Fruit fly (Drosophila melanogaster) whole organism, embryonic: Measurements from ENCODE around the gene CG15602.

Experiments used
- B-H1 ChIP-seq: fragments of 200-800 bp; sonication (Bioruptor generic); IDR thresholded peaks from 3 replicates; pipeline ENCODE4 v1.3.6; 2022; ENCODE audit warnings: missing biosample characterization, missing genetic modification characterization
- CG1024 ChIP-seq: fragments of 200-800 bp; sonication (Bioruptor generic); IDR thresholded peaks from 2 replicates; pipeline ENCODE4 v1.3.6; 2022; ENCODE audit warnings: missing biosample characterization, missing genetic modification characterization
- CG10366 ChIP-seq: fragments of 200-800 bp; sonication (Bioruptor generic); IDR thresholded peaks from 2 replicates; pipeline ENCODE4 v1.3.6; 2022; ENCODE audit warnings: missing biosample characterization, missing genetic modification characterization
- CG10565 ChIP-seq: fragments of 200-800 bp; sonication (Bioruptor generic); optimal IDR thresholded peaks from 3 replicates; lab custom pipeline; 2016; ENCODE audit warnings: missing biosample characterization, mild to moderate bottlenecking, missing genetic modification characterization
- CG12942 ChIP-seq: fragments of 200-800 bp; sonication (Bioruptor generic); optimal IDR thresholded peaks from 3 replicates; lab custom pipeline; 2016; ENCODE audit warnings: missing biosample characterization, missing genetic modification characterization
- CG16779 ChIP-seq: fragments of 200-800 bp; sonication (Bioruptor generic); IDR thresholded peaks from 2 replicates; pipeline ENCODE4 v1.3.6; 2022; ENCODE audit warnings: missing biosample characterization, missing genetic modification characterization
- CG17361 ChIP-seq: fragments of 200-800 bp; sonication (Bioruptor generic); IDR thresholded peaks from 3 replicates; pipeline ENCODE4 v1.3.6; 2022; ENCODE audit warnings: missing biosample characterization, missing genetic modification characterization
- CG31224 ChIP-seq: fragments of 200-800 bp; sonication (Bioruptor generic); IDR thresholded peaks from 2 replicates; pipeline ENCODE4 v1.3.6; 2022; ENCODE audit warnings: missing biosample characterization, missing genetic modification characterization
- CG3847 ChIP-seq: fragments of 200-800 bp; sonication (Bioruptor generic); IDR thresholded peaks from 2 replicates; pipeline ENCODE4 v1.3.6; 2022; ENCODE audit warnings: missing biosample characterization, missing genetic modification characterization
- CG3995 ChIP-seq: fragments of 200-800 bp; sonication (Bioruptor generic); optimal IDR thresholded peaks from 3 replicates; lab custom pipeline; 2016; ENCODE audit warnings: missing biosample characterization, missing genetic modification characterization
- CG4404 ChIP-seq: fragments of 200-800 bp; sonication (Bioruptor generic); IDR thresholded peaks from 2 replicates; pipeline ENCODE4 v1.3.6; 2022; ENCODE audit warnings: missing biosample characterization, missing genetic modification characterization
- CG4730 ChIP-seq: fragments of 200-800 bp; sonication (Bioruptor generic); IDR thresholded peaks from 2 replicates; pipeline ENCODE4 v1.3.6; 2022; ENCODE audit warnings: missing biosample characterization, missing genetic modification characterization
- CG8359 ChIP-seq: fragments of 200-800 bp; sonication (Bioruptor generic); optimal IDR thresholded peaks from 2 replicates; lab custom pipeline; 2017; ENCODE audit warnings: missing biosample characterization, mild to moderate bottlenecking, missing genetic modification characterization, borderline replicate concordance
- Hr78 ChIP-seq, 2 experiments: fragments of 200-800 bp in 1 of 2; fragments of >200 bp in 1 of 2; sonication (Bioruptor generic) in 1 of 2; optimal IDR thresholded peaks; 2 replicates each; lab custom pipeline; 2017 to 2019; ENCODE audit warnings: missing biosample characterization in 2 of 2, missing genetic modification characterization in 2 of 2, mild to moderate bottlenecking in 1 of 2, moderate library complexity in 1 of 2
- Hsf ChIP-seq: fragments of 200-800 bp; sonication (Bioruptor generic); optimal IDR thresholded peaks from 3 replicates; lab custom pipeline; 2016; ENCODE audit warnings: missing biosample characterization, missing genetic modification characterization
- NC2α ChIP-seq: fragments of 200-800 bp; sonication (Bioruptor generic); optimal IDR thresholded peaks from 2 replicates; lab custom pipeline; 2016; ENCODE audit warnings: missing biosample characterization, missing genetic modification characterization
- Neu2 ChIP-seq: fragments of 200-800 bp; sonication (Bioruptor generic); optimal IDR thresholded peaks from 3 replicates; lab custom pipeline; 2016; ENCODE audit warnings: missing biosample characterization, missing genetic modification characterization, borderline replicate concordance
- Nf-YC ChIP-seq: fragments of 200-800 bp; optimal IDR thresholded peaks from 3 replicates; lab custom pipeline; 2019; ENCODE audit warnings: missing biosample characterization, mild to moderate bottlenecking, missing genetic modification characterization, moderate library complexity
- Sox102F ChIP-seq: fragments of 200-800 bp; sonication (Bioruptor generic); optimal IDR thresholded peaks from 2 replicates; lab custom pipeline; 2018; ENCODE audit warnings: missing biosample characterization, mild to moderate bottlenecking, missing genetic modification characterization, moderate library complexity
- Spps ChIP-seq: fragments of 200-800 bp; sonication (Bioruptor generic); optimal IDR thresholded peaks from 2 replicates; lab custom pipeline; 2018; ENCODE audit warnings: missing biosample characterization, mild to moderate bottlenecking, missing genetic modification characterization
- Ssrp ChIP-seq: fragments of 200-800 bp; sonication (Bioruptor generic); optimal IDR thresholded peaks from 2 replicates; lab custom pipeline; 2018; ENCODE audit warnings: missing biosample characterization, mild to moderate bottlenecking, missing genetic modification characterization, moderate library complexity
- Tbp ChIP-seq: fragments of >200 bp; optimal IDR thresholded peaks from 2 replicates; lab custom pipeline; 2018; ENCODE audit warnings: missing biosample characterization, missing genetic modification characterization
- Xbp1 ChIP-seq: fragments of 200-800 bp; sonication (Bioruptor generic); optimal IDR thresholded peaks from 3 replicates; lab custom pipeline; 2016; ENCODE audit warnings: missing biosample characterization, mild to moderate bottlenecking, missing genetic modification characterization
- ato ChIP-seq: fragments of 200-800 bp; sonication (Bioruptor generic); IDR thresholded peaks from 2 replicates; pipeline ENCODE4 v1.3.6; 2022; ENCODE audit warnings: missing biosample characterization, missing genetic modification characterization; ENCODE audit not compliant: partially characterized antibody
- corto ChIP-seq: fragments of 200-800 bp; sonication (Bioruptor generic); optimal IDR thresholded peaks from 2 replicates; lab custom pipeline; 2016; ENCODE audit warnings: missing biosample characterization, mild to moderate bottlenecking, missing genetic modification characterization, moderate library complexity
- crp ChIP-seq, 2 experiments: fragments of 200-800 bp; sonication (Bioruptor generic); optimal IDR thresholded peaks; 2 replicates in 1 of 2; 3 replicates in 1 of 2; lab custom pipeline; 2017; ENCODE audit warnings: missing biosample characterization in 2 of 2, missing genetic modification characterization in 2 of 2, mild to moderate bottlenecking in 1 of 2, moderate library complexity in 1 of 2
- danr ChIP-seq: fragments of 200-800 bp; sonication (Bioruptor generic); IDR thresholded peaks from 2 replicates; pipeline ENCODE4 v1.3.6; 2022; ENCODE audit warnings: missing biosample characterization, missing genetic modification characterization
- dmrt99B ChIP-seq: fragments of 200-800 bp; sonication (Bioruptor generic); optimal IDR thresholded peaks from 2 replicates; lab custom pipeline; 2018; ENCODE audit warnings: missing biosample characterization, mild to moderate bottlenecking, missing genetic modification characterization, moderate library complexity
- eyg ChIP-seq: fragments of 200-800 bp; sonication (Bioruptor generic); optimal IDR thresholded peaks from 3 replicates; lab custom pipeline; 2016; ENCODE audit warnings: missing biosample characterization, missing genetic modification characterization
- gcm2 ChIP-seq: fragments of 200-800 bp; sonication (Bioruptor generic); optimal IDR thresholded peaks from 2 replicates; lab custom pipeline; 2016; ENCODE audit warnings: missing biosample characterization, missing genetic modification characterization
- gsb ChIP-seq: fragments of 200-800 bp; sonication (Bioruptor generic); IDR thresholded peaks from 2 replicates; pipeline ENCODE4 v1.3.6; 2022; ENCODE audit warnings: missing biosample characterization, missing genetic modification characterization
- ind ChIP-seq: fragments of 200-800 bp; sonication (Bioruptor generic); optimal IDR thresholded peaks from 3 replicates; lab custom pipeline; 2016; ENCODE audit warnings: missing biosample characterization, missing genetic modification characterization
- insv ChIP-seq, 2 experiments: fragments of 200-800 bp; sonication (Bioruptor generic); optimal IDR thresholded peaks; 3 replicates each; lab custom pipeline; 2016 to 2018; ENCODE audit warnings: missing biosample characterization in 2 of 2, missing genetic modification characterization in 2 of 2
- lbe ChIP-seq: fragments of 200-800 bp; sonication (Bioruptor generic); optimal IDR thresholded peaks from 2 replicates; lab custom pipeline; 2016; ENCODE audit warnings: missing biosample characterization, mild to moderate bottlenecking, missing genetic modification characterization
- lov ChIP-seq, 2 experiments: fragments of 200-800 bp in 1 of 2; fragments of >200 bp in 1 of 2; sonication (Bioruptor generic) in 1 of 2; IDR thresholded peaks in 1 of 2; optimal IDR thresholded peaks in 1 of 2; 2 replicates in 1 of 2; 3 replicates in 1 of 2; pipeline versions ENCODE4 v1.3.6 to Lab custom; 2017 to 2022; ENCODE audit warnings: missing biosample characterization in 1 of 2, missing genetic modification characterization in 1 of 2
- luna ChIP-seq: fragments of 200-800 bp; sonication (Bioruptor generic); optimal IDR thresholded peaks from 2 replicates; lab custom pipeline; 2016; ENCODE audit warnings: missing biosample characterization, missing genetic modification characterization
- odd ChIP-seq: fragments of 200-800 bp; sonication (Bioruptor generic); optimal IDR thresholded peaks from 2 replicates; lab custom pipeline; 2017; ENCODE audit warnings: missing biosample characterization, mild to moderate bottlenecking, missing genetic modification characterization
- phol ChIP-seq: fragments of 200-800 bp; sonication (Bioruptor generic); optimal IDR thresholded peaks from 3 replicates; lab custom pipeline; 2018; ENCODE audit warnings: missing biosample characterization, mild to moderate bottlenecking, missing genetic modification characterization, moderate library complexity
- pita ChIP-seq: fragments of 200-800 bp; sonication (Bioruptor generic); optimal IDR thresholded peaks from 2 replicates; lab custom pipeline; 2017; ENCODE audit warnings: missing biosample characterization, mild to moderate bottlenecking, missing genetic modification characterization
- psq ChIP-seq: fragments of 200-800 bp; sonication (Bioruptor generic); optimal IDR thresholded peaks from 2 replicates; lab custom pipeline; 2017; ENCODE audit warnings: missing biosample characterization, missing genetic modification characterization
- pzg ChIP-seq: fragments of 200-800 bp; sonication (Bioruptor generic); optimal IDR thresholded peaks from 3 replicates; lab custom pipeline; 2018; ENCODE audit warnings: missing biosample characterization, mild to moderate bottlenecking, missing genetic modification characterization, moderate library complexity
- run ChIP-seq: fragments of 200-800 bp; sonication (Bioruptor generic); optimal IDR thresholded peaks from 3 replicates; lab custom pipeline; 2018; ENCODE audit warnings: missing biosample characterization, mild to moderate bottlenecking, missing genetic modification characterization
- sens ChIP-seq: fragments of 200-800 bp; sonication (Bioruptor generic); peaks from one replicate; lab custom pipeline; 2016; ENCODE audit warnings: missing biosample characterization, missing genetic modification characterization
- sens-2 ChIP-seq: fragments of 200-800 bp; sonication (Bioruptor generic); IDR thresholded peaks from 2 replicates; pipeline ENCODE4 v1.3.6; 2022; ENCODE audit warnings: missing biosample characterization, missing genetic modification characterization
- sqz ChIP-seq: fragments of 200-800 bp; sonication (Bioruptor generic); optimal IDR thresholded peaks from 3 replicates; lab custom pipeline; 2018; ENCODE audit warnings: missing biosample characterization, mild to moderate bottlenecking, missing genetic modification characterization
- tin ChIP-seq: fragments of 200-800 bp; sonication (Bioruptor generic); optimal IDR thresholded peaks from 3 replicates; lab custom pipeline; 2016; ENCODE audit warnings: missing biosample characterization, missing genetic modification characterization
- trem ChIP-seq: fragments of 200-800 bp; optimal IDR thresholded peaks from 3 replicates; lab custom pipeline; 2019; ENCODE audit warnings: missing biosample characterization, mild to moderate bottlenecking, missing genetic modification characterization, moderate library complexity
- vfl ChIP-seq: fragments of 200-800 bp; sonication (Bioruptor generic); optimal IDR thresholded peaks from 2 replicates; lab custom pipeline; 2016; ENCODE audit warnings: missing biosample characterization, missing genetic modification characterization
- zfh1 ChIP-seq: fragments of 200-800 bp; sonication (Bioruptor generic); IDR thresholded peaks from 3 replicates; pipeline ENCODE4 v1.3.6; 2022; ENCODE audit warnings: missing biosample characterization, missing genetic modification characterization

CG15602 gene

dm6 chrX:15788235-15789187 is 10.7 kb upstream of the CG15602 start, which contains the start of gene Rhp (continued):
- TF ChIP-seq pzg (GFP tag; lab: Kevin White, UChicago), result peak; percentile 37
- no peak for TF ChIP-seq CG16779 (GFP tag; lab: Robert Waterston, UW)
- TF ChIP-seq lov (optimal IDR thresholded peaks at IDR 0.05; lab: Kevin White, UChicago), result no peak
- no peak for TF ChIP-seq lov (GFP tag; IDR thresholded peaks at IDR 0.05; lab: Robert Waterston, UW)
- no peak for TF ChIP-seq NC2α (GFP tag; lab: Kevin White, UChicago)
- TF ChIP-seq CG4404 (GFP tag; lab: Robert Waterston, UW), result no peak
- TF ChIP-seq Hr78 (GFP tag; optimal IDR thresholded peaks at IDR 0.05; lab: Kevin White, UChicago), result no peak
- TF ChIP-seq Ssrp (tag; lab: Kevin White, UChicago), result no peak
- no peak for TF ChIP-seq gcm2 (GFP tag; lab: Kevin White, UChicago)
- no peak for TF ChIP-seq pita (GFP tag; lab: Kevin White, UChicago)
- peak; percentile 56 for TF ChIP-seq lbe
- no peak for TF ChIP-seq run (tag; lab: Kevin White, UChicago)
- no peak for TF ChIP-seq ato
- peak; percentile 37; the same call in 1 of the 3 replicates for TF ChIP-seq CG17361
- no peak for TF ChIP-seq CG31224
- no peak for TF ChIP-seq Xbp1 (GFP tag; lab: Kevin White, UChicago)
- TF ChIP-seq trem, result no peak
- TF ChIP-seq ind, result no peak
- no peak for TF ChIP-seq gsb (GFP tag; lab: Robert Waterston, UW)
- no peak for TF ChIP-seq corto (GFP tag; lab: Kevin White, UChicago)
- TF ChIP-seq Neu2, result no peak
- no peak for TF ChIP-seq crp (GFP tag; optimal IDR thresholded peaks at IDR 0.05; lab: Kevin White, UChicago)
- no peak for TF ChIP-seq CG3847 (GFP tag; lab: Robert Waterston, UW)
- TF ChIP-seq psq (GFP tag; lab: Kevin White, UChicago), result no peak
- TF ChIP-seq Sox102F (GFP tag; lab: Kevin White, UChicago), result peak; percentile 50
- TF ChIP-seq luna (GFP tag; lab: Kevin White, UChicago), result no peak
- no peak for TF ChIP-seq tin (GFP tag; lab: Kevin White, UChicago)
- TF ChIP-seq CG4730, result no peak
- no peak for TF ChIP-seq Tbp (GFP tag; lab: Kevin White, UChicago)
- TF ChIP-seq Hsf (GFP tag; lab: Kevin White, UChicago), result no peak
- no peak for TF ChIP-seq eyg
- no peak; the same call in 2 of the 3 replicates for TF ChIP-seq zfh1
- TF ChIP-seq vfl, result no peak
- no peak for TF ChIP-seq CG12942 (GFP tag; lab: Kevin White, UChicago)
- peak; percentile 90 for TF ChIP-seq sens (GFP tag; lab: Kevin White, UChicago)
- TF ChIP-seq insv (GFP tag; optimal IDR thresholded peaks at IDR 0.05; lab: Kevin White, UChicago), result no peak
- TF ChIP-seq sqz, result peak; percentile 58
- TF ChIP-seq dmrt99B (tag; lab: Kevin White, UChicago), result no peak
- TF ChIP-seq odd (GFP tag; lab: Kevin White, UChicago), result peak; percentile 58
- no peak for TF ChIP-seq sens-2 (GFP tag; lab: Robert Waterston, UW)
- TF ChIP-seq CG1024 (GFP tag; lab: Robert Waterston, UW), result no peak
- no peak for TF ChIP-seq CG10565 (GFP tag; lab: Kevin White, UChicago)
- no peak for TF ChIP-seq CG10366 (GFP tag; lab: Robert Waterston, UW)
- no peak for TF ChIP-seq danr (GFP tag; lab: Robert Waterston, UW)
- no peak; the same call in 2 of the 3 replicates for TF ChIP-seq B-H1
- peak; percentile 25 for TF ChIP-seq CG8359 (GFP tag; lab: Kevin White, UChicago)
- peak; percentile 45 for TF ChIP-seq Nf-YC (tag; lab: Kevin White, UChicago)
- peak; percentile 51 for TF ChIP-seq CG3995
- TF ChIP-seq Spps (tag; lab: Kevin White, UChicago), result no peak
- no peak for TF ChIP-seq phol
